Worm (Caenorhabditis elegans) whole organism, midembryonic: ENCODE measurements around the gene acds-10.

Experiments used
- T22C8.4 ChIP-seq: fragments of 200-800 bp; sonication (Bioruptor generic); IDR thresholded peaks from 2 replicates; pipeline ENCODE4 v1.3.6; 2022; ENCODE audit warnings: missing genetic modification characterization, missing compliant biosample characterization
- cog-1 ChIP-seq: sonication (generic microtip); optimal IDR thresholded peaks from 2 replicates; lab custom pipeline; 2016; ENCODE audit warnings: missing genetic modification characterization, missing compliant biosample characterization
- flt-1 ChIP-seq: fragments of 200-800 bp; sonication (Bioruptor generic); IDR thresholded peaks from 2 replicates; pipeline ENCODE4 v1.3.6; 2022; ENCODE audit warnings: missing genetic modification characterization, missing compliant biosample characterization
- klf-2 ChIP-seq: fragments of 200-800 bp; sonication (Bioruptor generic); conservative IDR thresholded peaks from 2 replicates; pipeline ENCODE4 v1.3.6; 2022; ENCODE audit warnings: missing genetic modification reagents, missing genetic modification characterization, missing compliant biosample characterization
- med-1 ChIP-seq: sonication (generic microtip); optimal IDR thresholded peaks from 2 replicates; lab custom pipeline; 2017; ENCODE audit warnings: missing genetic modification characterization, mild to moderate bottlenecking, missing compliant biosample characterization, antibody characterized with exemption, missing genetic modification reagents; ENCODE audit not compliant: insufficient read depth
- ref-1 ChIP-seq: fragments of 200-800 bp; sonication (Bioruptor generic); conservative IDR thresholded peaks from 2 replicates; pipeline ENCODE4 v1.3.6; 2022; ENCODE audit warnings: missing genetic modification reagents, missing genetic modification characterization, missing compliant biosample characterization
- tab-1 ChIP-seq: fragments of 200-800 bp; sonication (Bioruptor generic); IDR thresholded peaks from 2 replicates; pipeline ENCODE4 v1.3.6; 2022; ENCODE audit warnings: missing genetic modification characterization, missing compliant biosample characterization
- ztf-23 ChIP-seq: fragments of 200-800 bp; sonication (Bioruptor generic); IDR thresholded peaks from 2 replicates; pipeline ENCODE4 v1.3.6; 2022; ENCODE audit warnings: missing genetic modification reagents, missing genetic modification characterization, missing compliant biosample characterization
- ztf-29 ChIP-seq: fragments of 200-800 bp; sonication (Bioruptor generic); IDR thresholded peaks from 2 replicates; pipeline ENCODE4 v1.3.6; 2022; ENCODE audit warnings: missing genetic modification reagents, missing genetic modification characterization, missing compliant biosample characterization

ce11 chrV:5726463-5726862 lies 21.2 kb upstream of the acds-10 start, which contains the start of gene K09H11.4:
- no peak for TF ChIP-seq tab-1
- no peak for TF ChIP-seq cog-1
- TF ChIP-seq ztf-23 (GFP tag; lab: Robert Waterston, UW): no peak
- TF ChIP-seq flt-1 (GFP tag; lab: Robert Waterston, UW): no peak
- TF ChIP-seq klf-2: no peak
- TF ChIP-seq med-1: no peak
- TF ChIP-seq T22C8.4 (GFP tag; lab: Robert Waterston, UW): no peak
- no peak for TF ChIP-seq ztf-29 (GFP tag; lab: Robert Waterston, UW)
- no peak for TF ChIP-seq ref-1 (GFP tag; lab: Robert Waterston, UW)
